Worm (Caenorhabditis elegans): ENCODE data around the gene pfas-1.
A peak's percentile ranks its signal among the peaks of the same experiment; 100 is the strongest.

The pfas-1 gene

DNA sequence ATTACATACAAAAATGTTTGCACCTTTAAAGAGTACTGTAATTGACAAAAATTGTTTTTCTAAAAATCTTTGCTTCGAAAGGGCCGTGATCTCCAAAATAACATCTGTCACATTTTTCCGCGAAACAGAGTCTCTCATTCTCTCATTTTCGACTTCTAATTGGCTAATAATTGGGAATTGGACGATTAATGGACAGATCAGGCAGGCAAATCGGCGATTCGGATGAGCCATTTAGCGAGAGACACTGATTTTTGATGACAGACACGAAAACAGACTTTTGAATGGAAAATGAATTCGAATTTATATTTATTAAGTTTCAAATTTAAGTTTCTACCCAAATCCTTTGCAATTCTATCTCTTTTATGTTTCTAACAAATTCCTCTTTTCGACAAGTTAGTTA, 39.3 kb downstream of the pfas-1 start:
- TF ChIP-seq fkh-2 (tag; optimal IDR thresholded peaks at IDR 0.05) (no peak), fos-1 (tag; optimal IDR thresholded peaks at IDR 0.05) (no peak), egl-5 (tag; optimal IDR thresholded peaks at IDR 0.05) (peak; percentile 93), nhr-43 (tag; optimal IDR thresholded peaks at IDR 0.05; ENCODE audit: poor library complexity, severe bottlenecking) (no peak), lin-39 (tag; optimal IDR thresholded peaks at IDR 0.05) (no peak)

- TF ChIP-seq ceh-28 (tag; optimal IDR thresholded peaks at IDR 0.05) (no peak), nhr-237 (tag; optimal IDR thresholded peaks at IDR 0.05) (no peak), mml-1 (tag; optimal IDR thresholded peaks at IDR 0.05) (no peak), unc-62 (GFP tag; optimal IDR thresholded peaks at IDR 0.05) (no peak), hmg-11 (tag; optimal IDR thresholded peaks at IDR 0.05) (no peak), egl-27 (tag; optimal IDR thresholded peaks at IDR 0.05) (no peak), ceh-82 (tag; optimal IDR thresholded peaks at IDR 0.05) (no peak), lsy-12 (tag; optimal IDR thresholded peaks at IDR 0.05) (no peak), sea-2 (GFP tag; optimal IDR thresholded peaks at IDR 0.05) (no peak), ceh-16 (tag; optimal IDR thresholded peaks at IDR 0.05) (no peak), ztf-11 (tag; optimal IDR thresholded peaks at IDR 0.05) (no peak), fkh-10 (GFP tag; optimal IDR thresholded peaks at IDR 0.05) (no peak), zag-1 (tag; optimal IDR thresholded peaks at IDR 0.05) (no peak), ZK546.5 (tag; optimal IDR thresholded peaks at IDR 0.05) (no peak), nhr-76 (tag; optimal IDR thresholded peaks at IDR 0.05) (no peak), nhr-23 (tag; optimal IDR thresholded peaks at IDR 0.05) (no peak), nhr-43 (tag; optimal IDR thresholded peaks at IDR 0.05; ENCODE audit: poor library complexity, severe bottlenecking) (no peak), ceh-9 (tag; optimal IDR thresholded peaks at IDR 0.05) (no peak)
These were observed 41.8 kb downstream of the pfas-1 start for ce11 chrIII:4601286-4601685.

ce11 chrIII:4600139-4600762, 42.9 kb downstream of the pfas-1 start, which contains the start of gene mab-21:
Gene mab-21, plus strand, starts transcription at chrIII:4600753.
- no peak for TF ChIP-seq R02D3.7 (tag; optimal IDR thresholded peaks at IDR 0.05)
- no peak for TF ChIP-seq jun-1 (tag; optimal IDR thresholded peaks at IDR 0.05)
- TF ChIP-seq nhr-77 (tag; optimal IDR thresholded peaks at IDR 0.05): no peak
- no peak for TF ChIP-seq nhr-11 (tag; optimal IDR thresholded peaks at IDR 0.05)
- TF ChIP-seq snpc-4 (tag; optimal IDR thresholded peaks at IDR 0.05): no peak
- TF ChIP-seq hmg-11 (tag; optimal IDR thresholded peaks at IDR 0.05): no peak
- TF ChIP-seq nhr-23 (tag; optimal IDR thresholded peaks at IDR 0.05): peak; percentile 0
- TF ChIP-seq ZK546.5 (tag; optimal IDR thresholded peaks at IDR 0.05): no peak
- no peak for TF ChIP-seq nhr-12 (tag; optimal IDR thresholded peaks at IDR 0.05)
- no peak for TF ChIP-seq mml-1 (tag; optimal IDR thresholded peaks at IDR 0.05)
- TF ChIP-seq daf-12 (tag; optimal IDR thresholded peaks at IDR 0.05): no peak
- no peak for TF ChIP-seq egl-5 (tag; optimal IDR thresholded peaks at IDR 0.05)
- TF ChIP-seq fkh-10 (GFP tag; optimal IDR thresholded peaks at IDR 0.05): no peak
- peak; percentile 5 for TF ChIP-seq nhr-25 (tag; optimal IDR thresholded peaks at IDR 0.05)
- TF ChIP-seq elt-3 (tag; optimal IDR thresholded peaks at IDR 0.05): peak in 1 of 3 experiments; percentile 34

DNA sequence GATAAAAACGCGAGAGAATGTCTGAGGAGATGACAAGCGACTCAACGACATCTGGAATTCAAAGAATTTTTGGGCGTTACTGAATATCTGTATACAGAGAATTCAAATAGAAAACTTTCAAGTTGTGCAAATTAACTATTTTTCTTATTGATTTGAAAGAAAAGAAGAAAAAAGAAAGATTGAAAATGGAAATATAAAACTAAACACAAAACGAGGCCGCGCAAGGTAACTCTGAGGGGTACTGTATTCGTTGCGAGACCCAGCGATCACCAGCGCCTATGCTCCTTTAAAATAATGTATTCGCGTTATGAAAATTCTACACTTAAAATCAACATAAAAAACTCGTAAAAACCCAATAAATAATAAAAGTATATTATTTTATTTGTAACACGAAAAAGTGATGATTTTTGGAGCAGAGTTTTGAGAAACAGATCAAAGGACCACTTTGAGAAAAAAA, 47.3 kb downstream of the pfas-1 start, which contains the start of gene asb-1:
Gene asb-1, minus strand, starts transcription at position 51 of the 457 bp plus-strand sequence.
- TF ChIP-seq ceh-28 (tag; optimal IDR thresholded peaks at IDR 0.05) (no peak), ceh-9 (tag; optimal IDR thresholded peaks at IDR 0.05) (no peak), nhr-12 (tag; optimal IDR thresholded peaks at IDR 0.05) (no peak), nhr-23 (tag; optimal IDR thresholded peaks at IDR 0.05) (no peak), nfya-1 (tag; optimal IDR thresholded peaks at IDR 0.05; ENCODE audit: insufficient read depth) (no peak), ZK546.5 (tag; optimal IDR thresholded peaks at IDR 0.05) (no peak)

DNA sequence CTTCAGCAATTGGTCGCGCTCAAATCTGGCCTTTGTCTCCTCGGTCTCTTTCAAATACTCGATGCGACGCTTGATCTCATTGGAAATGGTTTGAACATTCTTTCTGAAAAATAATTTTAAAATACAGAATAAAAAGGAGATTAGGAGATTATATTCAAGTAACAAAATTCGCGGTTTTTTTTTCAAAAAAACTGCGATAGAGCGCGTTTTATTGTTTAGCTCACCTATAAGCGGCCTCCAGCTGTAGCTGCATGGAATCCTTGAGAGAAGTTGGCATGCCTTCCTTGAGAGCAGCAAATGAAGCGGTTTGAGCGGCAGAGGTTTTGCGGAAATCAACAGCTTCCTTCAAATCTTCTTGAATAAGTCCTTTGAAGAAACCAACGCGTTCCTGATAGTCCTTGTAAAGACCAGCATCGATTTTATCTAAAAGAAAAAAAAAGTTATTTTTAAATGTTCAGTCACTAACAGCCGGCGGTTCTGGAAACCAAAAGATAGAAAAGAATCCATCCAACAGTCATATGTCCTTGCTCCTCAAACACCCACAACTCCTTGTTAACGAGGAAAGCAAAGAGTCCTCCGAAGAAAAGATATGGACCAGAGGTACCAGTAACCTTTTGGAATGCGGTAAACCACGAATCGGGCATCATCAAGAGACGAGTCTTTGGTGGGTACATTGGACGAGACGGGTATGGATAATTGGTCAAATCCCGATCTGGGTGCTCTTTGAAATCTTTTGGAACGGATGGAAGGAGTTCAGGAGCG, 48.2 kb downstream of the pfas-1 start:
- TF ChIP-seq nhr-28 (tag; optimal IDR thresholded peaks at IDR 0.05): no peak
- no peak for TF ChIP-seq lin-39 (tag; optimal IDR thresholded peaks at IDR 0.05)
- no peak for TF ChIP-seq nhr-67 (tag; optimal IDR thresholded peaks at IDR 0.05)
